Worm (Caenorhabditis elegans) whole organism, young adult: ENCODE data around the gene cht-6.

Source experiments
- B0336.3 ChIP-seq: fragments of 200-800 bp; sonication (Bioruptor generic); IDR thresholded peaks from 2 replicates; pipeline ENCODE4 v1.3.6; 2022; ENCODE audit warnings: missing genetic modification characterization, missing compliant biosample characterization
- lin-26 ChIP-seq: fragments of 200-800 bp; sonication (Bioruptor generic); IDR thresholded peaks from 2 replicates; pipeline ENCODE4 v1.3.6; 2022; ENCODE audit warnings: missing genetic modification reagents, missing genetic modification characterization, missing compliant biosample characterization
- lin-40 ChIP-seq: sonication (generic microtip); optimal IDR thresholded peaks from 2 replicates; lab custom pipeline; 2016; ENCODE audit warnings: missing genetic modification characterization, mild to moderate bottlenecking, missing compliant biosample characterization, missing genotype, missing genetic modification reagents

DNA sequence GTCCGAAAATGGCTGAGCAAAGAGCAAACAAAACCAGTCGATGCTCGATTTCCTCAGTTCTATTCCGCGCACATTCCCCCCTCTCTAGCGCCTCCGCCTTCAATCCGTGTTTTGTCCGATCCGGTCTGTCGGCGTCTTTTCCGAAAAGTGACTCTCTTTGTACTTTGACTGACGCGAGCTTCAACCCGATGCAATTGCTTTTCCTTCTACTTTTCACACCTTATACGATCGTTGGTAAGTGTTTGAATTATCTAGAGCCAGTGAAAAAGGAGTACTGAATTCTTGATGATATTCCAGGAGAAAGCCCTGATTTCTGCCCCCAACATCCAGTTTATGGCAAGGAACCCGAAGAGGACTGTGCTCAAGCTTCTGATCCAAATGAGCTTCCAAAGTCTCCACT, at the start of gene cht-6:
- TF ChIP-seq B0336.3 (GFP tag; lab: Robert Waterston, UW): no peak
- no peak for TF ChIP-seq lin-40
- TF ChIP-seq lin-26 (GFP tag; lab: Robert Waterston, UW): no peak
